Fruit fly (Drosophila melanogaster) S2 (cell line): ENCODE data around the gene CG14441.

Experiments
- CG8478 ChIP-seq: fragments of >200 bp; optimal IDR thresholded peaks from 2 replicates; lab custom pipeline; 2018
- CTCF ChIP-seq, 2 experiments: fragments of >200 bp; optimal IDR thresholded peaks; 2 replicates each; lab custom pipeline; 2018

- TF ChIP-seq CTCF (optimal IDR thresholded peaks at IDR 0.05; lab: Kevin White, UChicago): no peak
- no peak for TF ChIP-seq CG8478 (lab: Kevin White, UChicago)
Measured at dm6 chrX:6710665-6711064, 11.4 kb downstream of the CG14441 start.
